Worm (Caenorhabditis elegans) whole organism, L3 larva: Measurements from ENCODE around the gene K03B8.6.
"Not testable (repeated sequence)": the region's sequence is repeated elsewhere in the genome, so short reads cannot be mapped to it uniquely, and the experiment has no call there.

ENCODE experiments used
- R02D3.7 ChIP-seq: fragments of 150-350 bp; optimal IDR thresholded peaks from 2 replicates; lab custom pipeline; 2014; ENCODE audit warnings: missing biosample characterization, missing genetic modification characterization
- ZK546.5 ChIP-seq: sonication (generic microtip); optimal IDR thresholded peaks from 2 replicates; lab custom pipeline; 2017; ENCODE audit warnings: missing biosample characterization, missing genetic modification characterization
- aly-2 ChIP-seq: fragments of 150-350 bp; optimal IDR thresholded peaks from 2 replicates; lab custom pipeline; 2014; ENCODE audit warnings: missing biosample characterization, missing genetic modification characterization
- ama-1 ChIP-seq: fragments of 150-350 bp; optimal IDR thresholded peaks from 2 replicates; lab custom pipeline; 2018
- ceh-16 ChIP-seq: sonication (generic microtip); optimal IDR thresholded peaks from 2 replicates; lab custom pipeline; 2017; ENCODE audit warnings: missing biosample characterization, missing genetic modification characterization
- ceh-28 ChIP-seq: fragments of 150-350 bp; optimal IDR thresholded peaks from 2 replicates; lab custom pipeline; 2014; ENCODE audit warnings: missing biosample characterization, missing genetic modification reagents, missing genetic modification characterization
- ceh-82 ChIP-seq: fragments of 150-350 bp; optimal IDR thresholded peaks from 2 replicates; lab custom pipeline; 2014; ENCODE audit warnings: missing biosample characterization, missing genetic modification characterization
- egl-5 ChIP-seq: fragments of 150-350 bp; optimal IDR thresholded peaks from 2 replicates; lab custom pipeline; 2017; ENCODE audit warnings: missing biosample characterization, missing genetic modification reagents, missing genetic modification characterization, inconsistent platforms
- elt-1 ChIP-seq: fragments of 150-350 bp; optimal IDR thresholded peaks from 2 replicates; lab custom pipeline; 2014; ENCODE audit warnings: missing biosample characterization, missing genetic modification characterization
- elt-2 ChIP-seq: sonication (generic microtip); optimal IDR thresholded peaks from 2 replicates; lab custom pipeline; 2016; ENCODE audit warnings: missing genetic modification reagents, mild to moderate bottlenecking, missing genetic modification characterization, missing compliant biosample characterization
- elt-3 ChIP-seq, 3 experiments: fragments of 150-350 bp in 1 of 3; sonication (generic microtip) in 2 of 3; optimal IDR thresholded peaks; 2 replicates in 2 of 3; 4 replicates in 1 of 3; lab custom pipeline; 2014 to 2017; ENCODE audit warnings: missing biosample characterization in 3 of 3, missing genetic modification characterization in 3 of 3
- eor-1 ChIP-seq, 2 experiments: fragments of 150-350 bp; optimal IDR thresholded peaks; 2 replicates each; lab custom pipeline; 2014 to 2018; ENCODE audit warnings: missing biosample characterization in 2 of 2, missing genetic modification characterization in 2 of 2
- fkh-10 ChIP-seq: sonication (generic microtip); optimal IDR thresholded peaks from 2 replicates; lab custom pipeline; 2017; ENCODE audit warnings: missing biosample characterization, missing genetic modification reagents, missing genetic modification characterization
- hmg-11 ChIP-seq: sonication (generic microtip); optimal IDR thresholded peaks from 2 replicates; lab custom pipeline; 2016; ENCODE audit warnings: missing genetic modification characterization, missing compliant biosample characterization
- jun-1 ChIP-seq: fragments of 150-350 bp; optimal IDR thresholded peaks from 2 replicates; lab custom pipeline; 2014; ENCODE audit warnings: missing biosample characterization, missing genetic modification reagents, missing genetic modification characterization
- lin-15B ChIP-seq: fragments of 150-350 bp; optimal IDR thresholded peaks from 2 replicates; lab custom pipeline; 2014; ENCODE audit warnings: missing biosample characterization, missing genetic modification characterization
- mdl-1 ChIP-seq: fragments of 150-350 bp; optimal IDR thresholded peaks from 2 replicates; lab custom pipeline; 2014; ENCODE audit warnings: missing biosample characterization, missing genetic modification characterization
- nfya-1 ChIP-seq: sonication (generic microtip); optimal IDR thresholded peaks from 2 replicates; lab custom pipeline; 2017; ENCODE audit warnings: missing genetic modification characterization, mild to moderate bottlenecking, missing compliant biosample characterization, antibody characterized with exemption, moderate library complexity; ENCODE audit not compliant: insufficient read depth
- nhr-12 ChIP-seq: fragments of 150-350 bp; optimal IDR thresholded peaks from 2 replicates; lab custom pipeline; 2014; ENCODE audit warnings: missing biosample characterization, missing genetic modification characterization
- nhr-23 ChIP-seq: fragments of 150-350 bp; optimal IDR thresholded peaks from 2 replicates; lab custom pipeline; 2014; ENCODE audit warnings: missing biosample characterization, missing genetic modification reagents, missing genetic modification characterization
- nhr-25 ChIP-seq: sonication (generic microtip); optimal IDR thresholded peaks from 2 replicates; lab custom pipeline; 2017; ENCODE audit warnings: missing biosample characterization, missing genetic modification characterization
- nhr-28 ChIP-seq: fragments of 150-350 bp; optimal IDR thresholded peaks from 2 replicates; lab custom pipeline; 2014; ENCODE audit warnings: missing biosample characterization, missing genetic modification characterization
- nhr-43 ChIP-seq: sonication (generic microtip); optimal IDR thresholded peaks from 2 replicates; lab custom pipeline; 2016; ENCODE audit warnings: mild to moderate bottlenecking, missing genetic modification characterization, missing compliant biosample characterization; ENCODE audit not compliant: poor library complexity, severe bottlenecking
- nhr-67 ChIP-seq: fragments of 150-350 bp; optimal IDR thresholded peaks from 2 replicates; lab custom pipeline; 2014; ENCODE audit warnings: missing biosample characterization, missing genetic modification characterization
- nhr-76 ChIP-seq: fragments of 150-350 bp; sonication (generic microtip); optimal IDR thresholded peaks from 5 replicates; lab custom pipeline; 2014; ENCODE audit warnings: missing biosample characterization, missing genetic modification characterization
- nhr-77 ChIP-seq: fragments of 150-350 bp; optimal IDR thresholded peaks from 2 replicates; lab custom pipeline; 2014; ENCODE audit warnings: missing biosample characterization, missing genetic modification characterization
- pha-4 ChIP-seq: fragments of 150-350 bp; optimal IDR thresholded peaks from 2 replicates; lab custom pipeline; 2014; ENCODE audit warnings: missing biosample characterization, missing genetic modification reagents, missing genetic modification characterization
- pqm-1 ChIP-seq: fragments of 150-350 bp; optimal IDR thresholded peaks from 2 replicates; lab custom pipeline; 2017; ENCODE audit warnings: missing biosample characterization, missing genetic modification characterization, inconsistent platforms
- sea-2 ChIP-seq: fragments of 150-350 bp; sonication (generic microtip); optimal IDR thresholded peaks from 4 replicates; lab custom pipeline; 2014; ENCODE audit warnings: missing biosample characterization, missing genetic modification reagents, missing genetic modification characterization
- skn-1 ChIP-seq: fragments of 150-350 bp; optimal IDR thresholded peaks from 2 replicates; lab custom pipeline; 2014; ENCODE audit warnings: missing biosample characterization, missing genetic modification characterization
- snpc-4 ChIP-seq: fragments of 150-350 bp; optimal IDR thresholded peaks from 2 replicates; lab custom pipeline; 2014; ENCODE audit warnings: missing biosample characterization, missing genetic modification characterization
- zag-1 ChIP-seq: fragments of 150-350 bp; optimal IDR thresholded peaks from 2 replicates; lab custom pipeline; 2014; ENCODE audit warnings: missing biosample characterization, missing genetic modification characterization
- ztf-4 ChIP-seq: fragments of 150-350 bp; optimal IDR thresholded peaks from 2 replicates; lab custom pipeline; 2014; ENCODE audit warnings: missing biosample characterization, missing genetic modification characterization

Gene K03B8.6

ce11 chrV:11395024-11395423, 12.4 kb upstream of the K03B8.6 start, which contains the start of gene K03B8.4:
Gene K03B8.4 (minus strand): TSS chrV:11395124.
- TF ChIP-seq elt-1; elt-3 (tag; optimal IDR thresholded peaks at IDR 0.05; lab: Kevin White, UChicago); nhr-77 (tag; lab: Kevin White, UChicago): not testable (repeated sequence)
- TF ChIP-seq, all 47 proteins: peak for 0; not testable (repeated sequence) for 47

- TF ChIP-seq elt-2 (tag; lab: Kevin White, UChicago); aly-2 (tag; lab: Kevin White, UChicago); sea-2: not testable (repeated sequence)
Measured at ce11 chrV:11396134-11396533, 11.2 kb upstream of the K03B8.6 start, which contains the start of gene nas-18. Gene nas-18 (plus strand): TSS chrV:11396434.

ce11 chrV:11398616-11399015, 8.8 kb upstream of the K03B8.6 start, which contains the start of gene nas-17:
Gene nas-17 (plus strand): TSS chrV:11398916.
- no peak for TF ChIP-seq nhr-43
- no peak for TF ChIP-seq snpc-4 (tag; lab: Kevin White, UChicago)
- TF ChIP-seq aly-2 (tag; lab: Kevin White, UChicago) = no peak
- no peak for TF ChIP-seq nhr-76 (tag; lab: Kevin White, UChicago)
- no peak for TF ChIP-seq ztf-4 (tag; lab: Kevin White, UChicago)
- TF ChIP-seq ceh-28 (tag; lab: Kevin White, UChicago) = no peak
- no peak for TF ChIP-seq nfya-1 (tag; lab: Kevin White, UChicago)
- no peak for TF ChIP-seq lin-15B (tag; lab: Kevin White, UChicago)
- TF ChIP-seq eor-1 (tag; optimal IDR thresholded peaks at IDR 0.05; lab: Kevin White, UChicago) = no peak
- no peak for TF ChIP-seq nhr-23
- no peak for TF ChIP-seq ceh-82
- TF ChIP-seq pqm-1 (tag; lab: Kevin White, UChicago) = no peak
- TF ChIP-seq zag-1 (tag; lab: Kevin White, UChicago) = no peak
- TF ChIP-seq mdl-1 = no peak
- TF ChIP-seq, all 47 proteins: peak for 0

- TF ChIP-seq ceh-16 (tag; lab: Kevin White, UChicago) (no peak), hmg-11 (tag; lab: Kevin White, UChicago) (no peak), mdl-1 (no peak), jun-1 (tag; lab: Kevin White, UChicago) (no peak), nhr-25 (no peak), nhr-28 (no peak), nhr-12 (no peak), elt-1 (no peak), ztf-4 (tag; lab: Kevin White, UChicago) (no peak), ZK546.5 (tag; lab: Kevin White, UChicago) (no peak)
Measured at ce11 chrV:11402610-11403009, 4.8 kb upstream of the K03B8.6 start, which contains the start of gene nas-19. Gene nas-19 (minus strand): TSS chrV:11402710.

- TF ChIP-seq pqm-1 (tag; lab: Kevin White, UChicago) (peak; percentile 76), hmg-11 (tag; lab: Kevin White, UChicago) (no peak), jun-1 (tag; lab: Kevin White, UChicago) (no peak), pha-4 (tag; lab: Kevin White, UChicago) (no peak), nhr-67 (no peak), fkh-10 (no peak), R02D3.7 (tag; lab: Kevin White, UChicago) (no peak), elt-2 (tag; lab: Kevin White, UChicago) (peak; percentile 81)
- TF ChIP-seq, all 47 proteins: peak for 2
Measured at ce11 chrV:11403059-11403458, 4.3 kb upstream of the K03B8.6 start.

- no peak for TF ChIP-seq skn-1 (tag; lab: Kevin White, UChicago)
- TF ChIP-seq pqm-1 (tag; lab: Kevin White, UChicago) = peak; percentile 64
- TF ChIP-seq zag-1 (tag; lab: Kevin White, UChicago) = no peak
- TF ChIP-seq ztf-4 (tag; lab: Kevin White, UChicago) = no peak
- TF ChIP-seq sea-2 = no peak
- TF ChIP-seq elt-2 (tag; lab: Kevin White, UChicago) = peak; percentile 90
- no peak for TF ChIP-seq hmg-11 (tag; lab: Kevin White, UChicago)
- TF ChIP-seq egl-5 (tag; lab: Kevin White, UChicago) = no peak
- no peak for TF ChIP-seq nhr-23
- TF ChIP-seq ama-1 (lab: Kevin White, UChicago) = no peak
Measured at ce11 chrV:11403702-11404101, 3.7 kb upstream of the K03B8.6 start.
